Fruit fly (Drosophila melanogaster): Measurements from ENCODE around the gene CG14357.

- TF ChIP-seq vri (GFP tag; optimal IDR thresholded peaks at IDR 0.05) (no peak), CG16779 (tag; optimal IDR thresholded peaks at IDR 0.05) (no peak), CG31627 (GFP tag; optimal IDR thresholded peaks at IDR 0.05) (no peak), CG11762 (GFP tag; optimal IDR thresholded peaks at IDR 0.05; ENCODE audit: insufficient read depth) (no peak), CG9139 (GFP tag; optimal IDR thresholded peaks at IDR 0.05) (no peak), CG4318 (GFP tag; optimal IDR thresholded peaks at IDR 0.05) (no peak), salr (GFP tag; optimal IDR thresholded peaks at IDR 0.05) (no peak)
Observed at dm6 chr3R:14088157-14088556, 23.8 kb downstream of the CG14357 start.

All from whole organism, prepupa.